Fruit fly (Drosophila melanogaster): ENCODE data around the gene Elovl7.
A peak's percentile ranks its signal among the peaks of the same experiment; 100 is the strongest.

Elovl7 gene

DNA sequence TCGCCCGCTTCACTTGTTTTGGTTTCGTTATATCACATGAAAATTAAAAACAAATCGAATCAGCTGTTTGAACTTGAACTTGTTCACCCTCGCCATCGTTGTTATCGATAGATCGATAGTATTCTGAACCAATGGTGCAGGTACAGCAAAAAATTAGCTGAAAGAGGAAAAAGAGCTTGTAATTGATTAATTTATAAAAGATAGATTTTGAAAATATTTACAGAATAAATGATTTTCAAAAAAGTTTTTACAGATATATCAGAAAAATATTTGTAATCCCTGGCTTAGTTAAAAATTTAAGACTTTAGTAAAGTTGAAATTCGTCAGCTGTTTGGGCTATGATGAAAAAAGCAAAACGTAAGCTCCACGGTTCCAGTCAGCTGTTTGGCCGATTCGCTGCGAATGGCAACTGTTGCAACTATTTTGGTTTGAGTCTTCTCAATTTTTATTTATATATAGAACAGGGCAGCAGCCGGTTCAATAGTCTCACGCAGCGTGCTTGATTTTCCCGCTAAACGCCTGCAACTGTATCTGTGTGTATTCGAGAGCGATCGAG, 37.3 kb upstream of the Elovl7 start, which contains the start of the genes CG11035 and unc-45 (continued):
- TF ChIP-seq lilli (GFP tag; optimal IDR thresholded peaks at IDR 0.05) (peak; percentile 40), sisA (GFP tag; IDR thresholded peaks at IDR 0.05) (peak; percentile 39), CG12299 (tag; optimal IDR thresholded peaks at IDR 0.05) (no peak), tgo (GFP tag; IDR thresholded peaks at IDR 0.05) (peak; percentile 54), kay (GFP tag; optimal IDR thresholded peaks at IDR 0.05) (peak; percentile 70), inv (GFP tag; IDR thresholded peaks at IDR 0.05; ENCODE audit: partially characterized antibody) (peak; percentile 58; the same call in 1 of the 2 replicates), Hr51 (GFP tag; optimal IDR thresholded peaks at IDR 0.05) (peak in 1 of 2 experiments; percentile 19), mld (GFP tag; IDR thresholded peaks at IDR 0.05; ENCODE audit: partially characterized antibody) (0 out of 3 replicates have a peak, but pooled peaks have one; percentile 56), CG1602 (GFP tag; optimal IDR thresholded peaks at IDR 0.05) (peak; percentile 10), CG2712 (tag; optimal IDR thresholded peaks at IDR 0.05) (peak; percentile 64), CG12104 (GFP tag; optimal IDR thresholded peaks at IDR 0.05) (peak; percentile 19), schlank (tag; optimal IDR thresholded peaks at IDR 0.05) (no peak), YL-1 (GFP tag; optimal IDR thresholded peaks at IDR 0.05) (peak; percentile 61), nerfin-2 (GFP tag; IDR thresholded peaks at IDR 0.05; ENCODE audit: partially characterized antibody) (peak; percentile 45; the same call in 1 of the 2 replicates), lbe (GFP tag; optimal IDR thresholded peaks at IDR 0.05) (peak; percentile 65), HmgZ (tag; optimal IDR thresholded peaks at IDR 0.05) (peak; percentile 30), CG8290 (GFP tag; optimal IDR thresholded peaks at IDR 0.05) (peak; percentile 68), CG8290 (tag; optimal IDR thresholded peaks at IDR 0.05) (no peak), CG17829 (tag; optimal IDR thresholded peaks at IDR 0.05) (peak; percentile 64), Dek (tag; optimal IDR thresholded peaks at IDR 0.05) (peak; percentile 22), nerfin-1 (tag; optimal IDR thresholded peaks at IDR 0.05) (peak; percentile 34), slp2 (GFP tag; optimal IDR thresholded peaks at IDR 0.05) (no peak), CG7928 (GFP tag; optimal IDR thresholded peaks at IDR 0.05) (peak; percentile 2), Tbp (GFP tag; optimal IDR thresholded peaks at IDR 0.05) (no peak), Sry-β (GFP tag; optimal IDR thresholded peaks at IDR 0.05) (peak; percentile 89), CG4328 (GFP tag; optimal IDR thresholded peaks at IDR 0.05) (peak; percentile 54), CG2120 (GFP tag; optimal IDR thresholded peaks at IDR 0.05) (peak; percentile 59), BEAF-32 (GFP tag; optimal IDR thresholded peaks at IDR 0.05) (peak; percentile 86), pita (GFP tag; optimal IDR thresholded peaks at IDR 0.05) (no peak), CG15696 (tag; optimal IDR thresholded peaks at IDR 0.05) (peak; percentile 36), Ada2b (GFP tag; IDR thresholded peaks at IDR 0.05) (no peak; the same call in 1 of the 2 replicates), CG34422 (GFP tag; IDR thresholded peaks at IDR 0.05) (peak; percentile 42; the same call in 1 of the 3 replicates), sug (tag; optimal IDR thresholded peaks at IDR 0.05) (peak; percentile 62), pzg (GFP tag; optimal IDR thresholded peaks at IDR 0.05) (peak; percentile 57), vvl (GFP tag; IDR thresholded peaks at IDR 0.05) (peak; percentile 42), Xbp1 (GFP tag; optimal IDR thresholded peaks at IDR 0.05) (peak; percentile 31), mam (GFP tag; optimal IDR thresholded peaks at IDR 0.05) (peak; percentile 78), Max (GFP tag; optimal IDR thresholded peaks at IDR 0.05) (peak; percentile 9), CG32772 (GFP tag; IDR thresholded peaks at IDR 0.05) (peak; percentile 39), CG1233 (GFP tag; optimal IDR thresholded peaks at IDR 0.05) (peak; percentile 15), Doc3 (GFP tag; IDR thresholded peaks at IDR 0.05; ENCODE audit: partially characterized antibody) (peak; percentile 68), Ets97D (GFP tag; optimal IDR thresholded peaks at IDR 0.05) (peak; percentile 29), Six4 (GFP tag; optimal IDR thresholded peaks at IDR 0.05) (peak; percentile 30), tll (GFP tag; optimal IDR thresholded peaks at IDR 0.05) (no peak), CG1792 (GFP tag; optimal IDR thresholded peaks at IDR 0.05) (no peak), unc-4 (GFP tag; IDR thresholded peaks at IDR 0.05; ENCODE audit: partially characterized antibody) (peak; percentile 78), Fer2 (tag; optimal IDR thresholded peaks at IDR 0.05) (peak; percentile 38), HLH4C (GFP tag; IDR thresholded peaks at IDR 0.05; ENCODE audit: partially characterized antibody) (peak; percentile 64), CG8924 (tag; optimal IDR thresholded peaks at IDR 0.05) (peak; percentile 18)

Data from whole organism, embryonic.